Worm (Caenorhabditis elegans) whole organism, L2 larva: ENCODE measurements around the gene T10F2.5.

ENCODE experiments used
- C34F6.9 ChIP-seq: fragments of 150-350 bp; optimal IDR thresholded peaks from 2 replicates; lab custom pipeline; 2014; ENCODE audit warnings: missing biosample characterization, missing genetic modification characterization
- F13H6.1 ChIP-seq: sonication (generic microtip); optimal IDR thresholded peaks from 2 replicates; lab custom pipeline; 2016; ENCODE audit warnings: missing genetic modification characterization, missing compliant biosample characterization
- R02D3.7 ChIP-seq: fragments of 150-350 bp; optimal IDR thresholded peaks from 2 replicates; lab custom pipeline; 2014; ENCODE audit warnings: missing biosample characterization, missing genetic modification characterization
- Y55F3AM.14 ChIP-seq: fragments of 200-800 bp; sonication (Bioruptor generic); optimal IDR thresholded peaks from 2 replicates; lab custom pipeline; 2018; ENCODE audit warnings: mild to moderate bottlenecking, missing genetic modification characterization, missing compliant biosample characterization
- ZK546.5 ChIP-seq: sonication (generic microtip); optimal IDR thresholded peaks from 2 replicates; lab custom pipeline; 2017; ENCODE audit warnings: missing biosample characterization, missing genetic modification characterization
- alr-1 ChIP-seq: fragments of 150-350 bp; optimal IDR thresholded peaks from 2 replicates; lab custom pipeline; 2014; ENCODE audit warnings: missing biosample characterization, missing genetic modification characterization
- aly-2 ChIP-seq: fragments of 150-350 bp; optimal IDR thresholded peaks from 2 replicates; lab custom pipeline; 2014; ENCODE audit warnings: missing biosample characterization, missing genetic modification characterization
- ama-1 ChIP-seq: fragments of 150-350 bp; optimal IDR thresholded peaks from 2 replicates; lab custom pipeline; 2018; ENCODE audit warnings: inconsistent platforms
- blmp-1 ChIP-seq: sonication (generic microtip); optimal IDR thresholded peaks from 2 replicates; lab custom pipeline; 2017; ENCODE audit warnings: missing genetic modification characterization, mild to moderate bottlenecking, missing compliant biosample characterization, antibody characterized with exemption, moderate library complexity; ENCODE audit not compliant: insufficient read depth
- ceh-16 ChIP-seq: fragments of 150-350 bp; optimal IDR thresholded peaks from 2 replicates; lab custom pipeline; 2014; ENCODE audit warnings: missing biosample characterization, missing genetic modification characterization
- ceh-82 ChIP-seq: fragments of 150-350 bp; optimal IDR thresholded peaks from 2 replicates; lab custom pipeline; 2014; ENCODE audit warnings: missing biosample characterization, missing genetic modification characterization
- crh-2 ChIP-seq: sonication (generic microtip); optimal IDR thresholded peaks from 2 replicates; lab custom pipeline; 2017; ENCODE audit warnings: missing biosample characterization, missing genetic modification characterization
- dmd-4 ChIP-seq: sonication (generic microtip); optimal IDR thresholded peaks from 2 replicates; lab custom pipeline; 2017; ENCODE audit warnings: missing biosample characterization, missing genetic modification characterization
- egl-27 ChIP-seq: sonication (generic microtip); optimal IDR thresholded peaks from 3 replicates; lab custom pipeline; 2017; ENCODE audit warnings: missing biosample characterization, missing genetic modification reagents, missing genetic modification characterization
- elt-1 ChIP-seq: fragments of 150-350 bp; optimal IDR thresholded peaks from 2 replicates; lab custom pipeline; 2014; ENCODE audit warnings: missing biosample characterization, missing genetic modification characterization
- elt-3 ChIP-seq: sonication (generic microtip); optimal IDR thresholded peaks from 2 replicates; lab custom pipeline; 2017; ENCODE audit warnings: missing biosample characterization, missing genetic modification characterization
- fos-1 ChIP-seq: fragments of 150-350 bp; optimal IDR thresholded peaks from 2 replicates; lab custom pipeline; 2014; ENCODE audit warnings: missing biosample characterization, missing genetic modification characterization
- gmeb-1 ChIP-seq: fragments of 150-350 bp; optimal IDR thresholded peaks from 2 replicates; lab custom pipeline; 2014; ENCODE audit warnings: missing biosample characterization, missing genetic modification characterization
- lin-13 ChIP-seq: fragments of 150-350 bp; optimal IDR thresholded peaks from 2 replicates; lab custom pipeline; 2014; ENCODE audit warnings: missing biosample characterization, missing genetic modification reagents, missing genetic modification characterization
- lin-39 ChIP-seq: fragments of 150-350 bp; optimal IDR thresholded peaks from 2 replicates; lab custom pipeline; 2014; ENCODE audit warnings: missing biosample characterization, missing genetic modification reagents, missing genetic modification characterization
- lsy-2 ChIP-seq, 2 experiments: fragments of 150-350 bp in 1 of 2; sonication (generic microtip) in 1 of 2; optimal IDR thresholded peaks; 2 replicates each; lab custom pipeline; 2014 to 2017; ENCODE audit warnings: missing biosample characterization in 2 of 2, missing genetic modification characterization in 2 of 2
- mab-5 ChIP-seq: fragments of 150-350 bp; optimal IDR thresholded peaks from 2 replicates; lab custom pipeline; 2014; ENCODE audit warnings: missing biosample characterization, missing genetic modification characterization
- mbf-1 ChIP-seq: sonication (generic microtip); optimal IDR thresholded peaks from 2 replicates; lab custom pipeline; 2017; ENCODE audit warnings: missing biosample characterization, missing genetic modification characterization
- mdl-1 ChIP-seq, 2 experiments: fragments of 150-350 bp in 1 of 2; sonication (generic microtip) in 1 of 2; optimal IDR thresholded peaks; 2 replicates each; lab custom pipeline; 2017; ENCODE audit warnings: missing biosample characterization in 2 of 2, missing genetic modification characterization in 2 of 2
- nhr-10 ChIP-seq: sonication (generic microtip); optimal IDR thresholded peaks from 2 replicates; lab custom pipeline; 2017; ENCODE audit warnings: missing biosample characterization, missing genetic modification characterization
- nhr-11 ChIP-seq: fragments of 150-350 bp; optimal IDR thresholded peaks from 2 replicates; lab custom pipeline; 2014; ENCODE audit warnings: missing biosample characterization, missing genetic modification characterization
- nhr-12 ChIP-seq: fragments of 150-350 bp; optimal IDR thresholded peaks from 2 replicates; lab custom pipeline; 2014; ENCODE audit warnings: missing biosample characterization, missing genetic modification characterization
- nhr-129 ChIP-seq: fragments of 150-350 bp; optimal IDR thresholded peaks from 2 replicates; lab custom pipeline; 2014; ENCODE audit warnings: missing biosample characterization, missing genetic modification characterization
- nhr-21 ChIP-seq: fragments of 150-350 bp; optimal IDR thresholded peaks from 2 replicates; lab custom pipeline; 2014; ENCODE audit warnings: missing biosample characterization, missing genetic modification characterization
- nhr-237 ChIP-seq: fragments of 150-350 bp; optimal IDR thresholded peaks from 2 replicates; lab custom pipeline; 2014; ENCODE audit warnings: missing biosample characterization, missing genetic modification characterization
- nhr-25 ChIP-seq: fragments of 150-350 bp; sonication (generic microtip); optimal IDR thresholded peaks from 3 replicates; lab custom pipeline; 2014; ENCODE audit warnings: missing biosample characterization, missing genetic modification characterization
- nhr-6 ChIP-seq: fragments of 150-350 bp; optimal IDR thresholded peaks from 2 replicates; lab custom pipeline; 2014; ENCODE audit warnings: missing biosample characterization, missing genetic modification characterization
- nhr-77 ChIP-seq: fragments of 150-350 bp; optimal IDR thresholded peaks from 2 replicates; lab custom pipeline; 2014; ENCODE audit warnings: missing biosample characterization, missing genetic modification characterization
- peb-1 ChIP-seq: fragments of 150-350 bp; optimal IDR thresholded peaks from 2 replicates; lab custom pipeline; 2014; ENCODE audit warnings: missing biosample characterization, missing genetic modification characterization
- sem-4 ChIP-seq: fragments of 150-350 bp; optimal IDR thresholded peaks from 2 replicates; lab custom pipeline; 2014; ENCODE audit warnings: missing biosample characterization, missing genetic modification reagents, missing genetic modification characterization
- skn-1 ChIP-seq: sonication (generic microtip); optimal IDR thresholded peaks from 2 replicates; lab custom pipeline; 2017; ENCODE audit warnings: missing biosample characterization, missing genetic modification characterization
- sma-3 ChIP-seq: sonication (generic microtip); optimal IDR thresholded peaks from 2 replicates; lab custom pipeline; 2016; ENCODE audit warnings: missing genetic modification reagents, missing genetic modification characterization, missing compliant biosample characterization
- sma-9 ChIP-seq, 2 experiments: fragments of 150-350 bp in 1 of 2; sonication (generic microtip) in 1 of 2; optimal IDR thresholded peaks; 2 replicates each; lab custom pipeline; 2014 to 2016; ENCODE audit warnings: missing genetic modification characterization in 2 of 2, mild to moderate bottlenecking in 1 of 2, missing biosample characterization in 1 of 2, missing compliant biosample characterization in 1 of 2, missing genetic modification reagents in 1 of 2, moderate library complexity in 1 of 2
- snpc-4 ChIP-seq: fragments of 150-350 bp; optimal IDR thresholded peaks from 2 replicates; lab custom pipeline; 2014; ENCODE audit warnings: missing biosample characterization, missing genetic modification characterization
- unc-39 ChIP-seq: fragments of 150-350 bp; optimal IDR thresholded peaks from 2 replicates; lab custom pipeline; 2014; ENCODE audit warnings: missing biosample characterization, missing genetic modification characterization
- unc-55 ChIP-seq: fragments of 150-350 bp; sonication (generic microtip); optimal IDR thresholded peaks from 3 replicates; lab custom pipeline; 2014; ENCODE audit warnings: missing biosample characterization, missing genetic modification reagents, missing genetic modification characterization
- unc-62 ChIP-seq: fragments of 150-350 bp; optimal IDR thresholded peaks from 2 replicates; lab custom pipeline; 2014; ENCODE audit warnings: missing biosample characterization, missing genetic modification reagents, missing genetic modification characterization
- zag-1 ChIP-seq: fragments of 150-350 bp; optimal IDR thresholded peaks from 2 replicates; lab custom pipeline; 2014; ENCODE audit warnings: missing biosample characterization, missing genetic modification characterization
- ztf-11 ChIP-seq: sonication (generic microtip); optimal IDR thresholded peaks from 2 replicates; lab custom pipeline; 2017; ENCODE audit warnings: missing biosample characterization, missing genetic modification characterization
- ztf-4 ChIP-seq: fragments of 150-350 bp; optimal IDR thresholded peaks from 2 replicates; lab custom pipeline; 2014; ENCODE audit warnings: missing biosample characterization, missing genetic modification characterization

Gene T10F2.5

DNA sequence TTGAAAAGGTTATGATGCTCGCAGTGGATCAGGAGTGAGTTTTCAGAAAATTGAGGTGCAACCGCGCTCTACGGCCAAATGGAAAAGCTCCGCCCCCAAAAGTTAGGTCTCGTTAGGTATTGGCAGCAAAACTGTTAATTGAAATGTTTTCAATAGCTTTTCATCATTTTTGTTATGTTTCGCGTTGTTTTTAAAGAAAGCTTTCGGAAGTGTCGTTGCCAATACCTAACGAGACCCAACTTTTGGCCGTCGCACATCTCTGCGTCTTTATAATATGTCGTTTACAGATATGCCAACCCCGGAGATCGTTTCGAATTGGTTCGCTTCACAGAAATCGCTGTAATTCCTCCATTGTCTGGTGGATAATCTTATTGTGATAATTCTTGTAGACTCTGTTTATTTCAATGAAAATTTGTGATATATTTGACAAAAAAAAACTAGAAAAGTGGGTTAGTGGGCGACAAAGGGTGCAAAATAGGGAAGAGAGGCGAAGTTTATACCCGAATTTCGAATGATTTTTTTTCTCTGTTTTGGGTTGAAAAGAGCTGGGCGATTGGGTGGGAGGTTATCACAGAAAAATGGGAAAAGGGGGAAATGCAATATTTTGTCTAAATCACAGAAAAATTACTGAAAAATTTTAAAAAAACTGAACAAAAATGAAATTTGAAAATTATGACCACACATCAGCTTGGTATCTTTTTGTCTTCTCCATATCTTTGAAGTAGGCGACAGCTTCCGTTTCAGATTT, 37.1 kb upstream of the T10F2.5 start:
- TF ChIP-seq nhr-129 (tag; lab: Kevin White, UChicago) (peak; percentile 57), nhr-12 (tag; lab: Kevin White, UChicago) (no peak), ama-1 (peak; percentile 26), ztf-4 (peak; percentile 66), sma-3 (GFP tag; lab: Kevin White, UChicago) (peak; percentile 2), elt-1 (no peak), crh-2 (tag; lab: Kevin White, UChicago) (peak; percentile 11), peb-1 (tag; lab: Kevin White, UChicago) (no peak), ZK546.5 (tag; lab: Kevin White, UChicago) (no peak)

DNA sequence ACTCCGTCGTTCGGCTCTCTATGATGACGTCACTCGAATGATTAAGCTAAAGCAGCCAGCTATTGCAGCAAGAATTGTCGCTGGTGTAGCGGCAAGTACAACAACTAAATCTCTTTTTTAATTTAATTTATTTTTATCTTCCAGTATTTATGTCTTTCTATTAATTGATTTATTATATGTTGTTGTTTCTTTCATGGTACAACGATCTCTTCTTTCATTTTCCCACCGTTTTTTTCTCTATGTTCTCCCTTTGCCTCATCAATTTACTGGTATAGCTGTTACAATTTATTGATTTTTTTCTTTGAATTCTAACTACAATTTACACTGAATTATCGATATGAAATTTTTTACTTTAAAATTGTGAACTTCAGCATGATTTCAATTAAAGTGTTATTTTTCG, 36.3 kb upstream of the T10F2.5 start, which contains the start of gene moc-6:
moc-6 (plus strand) TSS at position 301 of the 400 bp plus-strand sequence.
- TF ChIP-seq lsy-2 (tag; optimal IDR thresholded peaks at IDR 0.05; lab: Kevin White, UChicago) (no peak), fos-1 (no peak), nhr-129 (tag; lab: Kevin White, UChicago) (no peak), mab-5 (tag; lab: Kevin White, UChicago) (no peak), R02D3.7 (no peak), alr-1 (tag; lab: Kevin White, UChicago) (no peak), C34F6.9 (tag; lab: Kevin White, UChicago) (peak; percentile 32)

DNA sequence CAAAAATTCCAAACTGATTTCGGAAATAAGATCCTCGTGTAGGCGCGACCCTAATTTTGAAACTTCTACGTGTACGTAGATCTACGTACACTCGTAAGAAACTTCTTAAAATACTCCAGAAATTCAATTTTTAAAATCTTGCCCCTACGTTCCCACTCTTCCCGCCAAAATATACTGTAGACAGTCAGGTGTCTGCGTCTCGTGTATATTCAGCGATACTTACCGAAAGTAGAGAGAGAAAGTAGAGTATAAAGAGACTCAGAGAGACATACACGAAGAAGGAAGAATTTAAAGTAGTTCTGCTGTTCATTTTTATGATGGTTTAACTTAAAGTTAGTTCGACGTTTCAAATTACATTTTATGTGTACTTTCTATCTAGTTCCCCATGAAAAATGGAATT, 33.9 kb upstream of the T10F2.5 start:
- TF ChIP-seq nhr-129 (tag; lab: Kevin White, UChicago) (no peak), crh-2 (tag; lab: Kevin White, UChicago) (no peak), mdl-1 (tag; optimal IDR thresholded peaks at IDR 0.05; lab: Kevin White, UChicago) (no peak), unc-55 (no peak)
- TF ChIP-seq, all 48 proteins: peak for 0

DNA sequence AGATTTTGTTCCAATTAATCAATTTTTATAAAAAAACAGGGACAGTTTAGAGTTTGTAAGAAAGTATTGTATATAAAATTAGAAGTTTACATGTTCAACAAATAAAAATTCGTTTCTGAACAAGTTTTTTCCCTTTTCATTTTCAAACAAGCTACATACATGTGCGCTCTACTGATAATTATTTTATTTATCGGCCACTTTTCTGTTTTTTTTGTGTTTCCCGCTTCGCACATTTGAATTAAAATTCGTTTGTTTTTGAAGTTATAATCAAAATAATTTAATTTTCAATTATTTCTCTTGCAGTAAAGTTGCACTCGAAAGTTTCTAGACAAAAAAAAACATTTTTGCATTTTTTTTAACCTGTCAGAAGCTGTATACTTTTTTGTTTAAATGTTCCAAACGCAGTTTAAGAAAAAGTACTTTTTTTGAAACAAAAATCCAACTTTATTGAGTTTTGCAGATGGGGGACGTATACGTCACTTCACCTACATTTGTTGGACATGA, 31.3 kb upstream of the T10F2.5 start, which contains the start of gene hira-1:
hira-1 (plus strand) TSS at position 454 of the 504 bp plus-strand sequence.
- TF ChIP-seq Y55F3AM.14 (GFP tag; lab: Kevin White, UChicago) (no peak), nhr-12 (tag; lab: Kevin White, UChicago) (no peak), unc-62 (GFP tag; lab: Kevin White, UChicago) (no peak), unc-39 (tag; lab: Kevin White, UChicago) (no peak), nhr-25 (tag; lab: Kevin White, UChicago) (no peak), ZK546.5 (tag; lab: Kevin White, UChicago) (no peak), nhr-129 (tag; lab: Kevin White, UChicago) (no peak), blmp-1 (tag; lab: Kevin White, UChicago) (no peak), alr-1 (tag; lab: Kevin White, UChicago) (no peak), C34F6.9 (tag; lab: Kevin White, UChicago) (peak; percentile 78), mdl-1 (tag; optimal IDR thresholded peaks at IDR 0.05; lab: Kevin White, UChicago) (no peak), ztf-11 (tag; lab: Kevin White, UChicago) (no peak), nhr-21 (no peak), zag-1 (no peak), nhr-6 (tag; lab: Kevin White, UChicago) (no peak), gmeb-1 (tag; lab: Kevin White, UChicago) (peak; percentile 47), sem-4 (peak; percentile 52), elt-3 (tag; lab: Kevin White, UChicago) (no peak), egl-27 (no peak), lin-39 (no peak), ceh-16 (tag; lab: Kevin White, UChicago) (no peak), dmd-4 (tag; lab: Kevin White, UChicago) (no peak), lsy-2 (tag; optimal IDR thresholded peaks at IDR 0.05; lab: Kevin White, UChicago) (peak in 1 of 2 experiments; percentile 56), nhr-77 (tag; lab: Kevin White, UChicago) (no peak), nhr-10 (tag; lab: Kevin White, UChicago) (no peak), mbf-1 (tag; lab: Kevin White, UChicago) (no peak), F13H6.1 (tag; lab: Kevin White, UChicago) (no peak), sma-9 (GFP tag; optimal IDR thresholded peaks at IDR 0.05; lab: Kevin White, UChicago) (no peak), sma-9 (tag; optimal IDR thresholded peaks at IDR 0.05; lab: Kevin White, UChicago) (no peak), nhr-237 (tag; lab: Kevin White, UChicago) (no peak), aly-2 (tag; lab: Kevin White, UChicago) (no peak), skn-1 (tag; lab: Kevin White, UChicago) (no peak), lin-13 (GFP tag; lab: Kevin White, UChicago) (peak; percentile 17), nhr-11 (tag; lab: Kevin White, UChicago) (no peak), mab-5 (tag; lab: Kevin White, UChicago) (no peak), ztf-4 (no peak), sma-3 (GFP tag; lab: Kevin White, UChicago) (no peak), snpc-4 (no peak), ceh-82 (no peak), fos-1 (no peak)
